Fruit fly (Drosophila melanogaster): ENCODE measurements around the gene drl.

dm6 chr2L:19163975-19164371 is 26.2 kb upstream of the drl start:
- TF ChIP-seq CTCF (optimal IDR thresholded peaks at IDR 0.05) (no peak), CG8478 (optimal IDR thresholded peaks at IDR 0.05) (no peak)

All from S2 (cell line).